Fruit fly (Drosophila melanogaster): Measurements from ENCODE around the gene Hmu.

Hmu gene

DNA sequence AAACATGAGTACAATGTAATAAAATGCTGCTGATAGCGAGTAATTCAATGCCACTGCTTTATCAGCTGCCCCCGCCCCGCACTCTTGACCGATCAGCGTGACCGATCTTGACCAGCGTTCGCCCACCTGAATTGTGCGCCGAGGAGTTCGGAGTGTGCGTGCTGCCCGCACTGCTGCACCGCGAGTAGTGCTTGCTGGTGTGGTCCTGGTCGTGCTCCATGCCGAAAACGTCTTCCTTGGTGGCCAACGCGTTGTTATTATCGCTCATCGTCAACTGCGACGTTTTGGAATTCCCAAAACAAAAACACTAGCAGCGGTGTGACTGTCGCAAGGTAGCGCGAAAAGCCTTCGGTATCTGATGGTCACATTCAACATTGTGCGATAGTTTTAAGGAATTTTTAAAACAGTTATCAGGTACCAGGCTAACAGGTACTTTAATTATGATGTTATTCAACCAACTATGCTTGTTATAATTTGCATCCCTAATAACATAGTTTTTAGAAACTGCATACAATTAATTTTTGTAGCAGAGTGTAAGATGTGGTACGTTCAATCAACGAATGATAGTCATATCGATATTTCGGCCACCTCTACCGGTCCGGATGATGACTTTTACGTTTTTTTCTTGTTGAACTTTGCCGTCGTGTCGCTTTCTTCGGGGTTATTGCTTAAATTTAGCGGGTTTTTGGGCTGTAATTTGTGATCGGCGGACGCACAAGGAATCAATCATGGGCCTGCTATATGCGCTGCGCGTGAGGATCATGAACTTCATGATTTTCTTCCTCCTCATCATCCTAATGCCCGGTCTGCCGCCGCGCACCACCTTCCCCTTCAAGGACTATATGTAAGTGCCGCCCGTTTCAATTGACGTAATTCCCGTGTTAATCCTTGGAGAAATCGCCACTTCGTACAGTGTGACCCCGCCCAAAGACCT lies at the start of gene Hmu, which contains the start of gene bigmax:
Hmu (plus strand) TSS at position 568 of the 934 bp plus-strand sequence.
bigmax (minus strand) TSS at position 325 of the 934 bp plus-strand sequence.
- TF ChIP-seq eyg (GFP tag; optimal IDR thresholded peaks at IDR 0.05) (peak; percentile 81), emc (GFP tag; optimal IDR thresholded peaks at IDR 0.05) (peak; percentile 81), lbe (GFP tag; optimal IDR thresholded peaks at IDR 0.05) (peak; percentile 55), org-1 (GFP tag; optimal IDR thresholded peaks at IDR 0.05) (no peak), sens-2 (GFP tag; IDR thresholded peaks at IDR 0.05) (0 out of 2 replicates have a peak, but pooled peaks have one; percentile 21), Doc2 (GFP tag; IDR thresholded peaks at IDR 0.05) (peak; percentile 55; the same call in 1 of the 2 replicates), CG11723 (GFP tag; optimal IDR thresholded peaks at IDR 0.05) (peak; percentile 53), CG17802 (tag; optimal IDR thresholded peaks at IDR 0.05) (peak; percentile 49), CG9876 (GFP tag; optimal IDR thresholded peaks at IDR 0.05) (peak; percentile 93), nerfin-1 (tag; optimal IDR thresholded peaks at IDR 0.05) (peak; percentile 78), Med (GFP tag) (peak; percentile 99), bsh (GFP tag; optimal IDR thresholded peaks at IDR 0.05) (peak; percentile 26 to 78), B-H1 (GFP tag; IDR thresholded peaks at IDR 0.05) (peak; percentile 74), CG2120 (GFP tag; optimal IDR thresholded peaks at IDR 0.05) (peak; percentile 95), cwo (GFP tag; optimal IDR thresholded peaks at IDR 0.05) (peak; percentile 47), sima (GFP tag; optimal IDR thresholded peaks at IDR 0.05) (no peak), BEAF-32 (GFP tag; optimal IDR thresholded peaks at IDR 0.05) (peak; percentile 99), CG7372 (GFP tag; IDR thresholded peaks at IDR 0.05) (peak; percentile 81), CG4424 (GFP tag; optimal IDR thresholded peaks at IDR 0.05) (peak; percentile 81), CG8290 (GFP tag; optimal IDR thresholded peaks at IDR 0.05) (peak; percentile 77), CG8290 (tag; optimal IDR thresholded peaks at IDR 0.05) (peak in 1 of 2 experiments; percentile 93), CG4404 (GFP tag; IDR thresholded peaks at IDR 0.05) (peak; percentile 63), Oaz (GFP tag; IDR thresholded peaks at IDR 0.05) (peak; percentile 72), CG15696 (tag; optimal IDR thresholded peaks at IDR 0.05) (peak; percentile 62), CG13287 (GFP tag; IDR thresholded peaks at IDR 0.05; ENCODE audit: partially characterized antibody) (peak; percentile 98), scrt (GFP tag; optimal IDR thresholded peaks at IDR 0.05) (peak; percentile 72), CG3995 (GFP tag; optimal IDR thresholded peaks at IDR 0.05) (peak; percentile 46), Rx (GFP tag; IDR thresholded peaks at IDR 0.05) (peak; percentile 56; the same call in 1 of the 2 replicates), CG14710 (tag; optimal IDR thresholded peaks at IDR 0.05) (peak; percentile 88), Adf1 (GFP tag; IDR thresholded peaks at IDR 0.05) (peak; percentile 65), CG7786 (GFP tag; optimal IDR thresholded peaks at IDR 0.05) (peak; percentile 88), CG1529 (GFP tag; optimal IDR thresholded peaks at IDR 0.05) (peak; percentile 41), CG2678 (tag; optimal IDR thresholded peaks at IDR 0.05) (peak; percentile 81), Awh (GFP tag; IDR thresholded peaks at IDR 0.05) (peak; percentile 48; the same call in 1 of the 2 replicates), CG13296 (GFP tag; optimal IDR thresholded peaks at IDR 0.05) (peak; percentile 74), seq (GFP tag; IDR thresholded peaks at IDR 0.05) (peak; percentile 64), Atf6 (GFP tag; IDR thresholded peaks at IDR 0.05) (peak; percentile 77), CG33557 (GFP tag; optimal IDR thresholded peaks at IDR 0.05) (peak; percentile 50), CG14667 (GFP tag; IDR thresholded peaks at IDR 0.05) (peak; percentile 62; the same call in 1 of the 2 replicates), odd (GFP tag; optimal IDR thresholded peaks at IDR 0.05) (peak; percentile 36), CG34376 (GFP tag; optimal IDR thresholded peaks at IDR 0.05) (peak; percentile 87), HHEX (GFP tag; optimal IDR thresholded peaks at IDR 0.05) (peak; percentile 74), Poxn (GFP tag; IDR thresholded peaks at IDR 0.05) (no peak), Jarid2 (GFP tag; optimal IDR thresholded peaks at IDR 0.05) (peak; percentile 51), al (GFP tag; IDR thresholded peaks at IDR 0.05) (peak; percentile 79), inv (GFP tag; IDR thresholded peaks at IDR 0.05; ENCODE audit: partially characterized antibody) (peak; percentile 90), CG9797 (GFP tag; optimal IDR thresholded peaks at IDR 0.05) (peak; percentile 95), Pdp1 (GFP tag; optimal IDR thresholded peaks at IDR 0.05) (peak; percentile 82 to 85)

Measured in whole organism, embryonic.